In genomic region chr3L:270760-271500, dm6 we compare ENCODE assay signal across 1 fruit fly cellular context.
TF ChIP-seq lines count a peak whose summit lies in the region.

Gene miple2 (plus strand): TSS chr3L:271200.

TF ChIP-seq in whole organism, embryonic, 481 proteins besides CTCF, POLR2A, EP300 and RAD21 (continued from another document):
- no peak for TF ChIP-seq CG10147 (GFP tag; optimal IDR thresholded peaks at IDR 0.05; lab: Kevin White, UChicago)
- peak; percentile 59 for TF ChIP-seq CG10209 (GFP tag; optimal IDR thresholded peaks at IDR 0.05; lab: Kevin White, UChicago)
- no peak; the same call in 1 of the 2 replicates for TF ChIP-seq GATAe (GFP tag; conservative IDR thresholded peaks at IDR 0.05; lab: Robert Waterston, UW)
- TF ChIP-seq CG11504 (tag; optimal IDR thresholded peaks at IDR 0.05; lab: Kevin White, UChicago): peak; percentile 53
- TF ChIP-seq hbn (GFP tag; IDR thresholded peaks at IDR 0.05; lab: Robert Waterston, UW; ENCODE audit: partially characterized antibody): no peak
- TF ChIP-seq Oli (tag; optimal IDR thresholded peaks at IDR 0.05; lab: Kevin White, UChicago): peak; percentile 55
- TF ChIP-seq Trl (optimal IDR thresholded peaks at IDR 0.05; lab: Kevin White, UChicago): no peak
- TF ChIP-seq Trl (GFP tag; optimal IDR thresholded peaks at IDR 0.05; lab: Kevin White, UChicago): peak; percentile 49
- TF ChIP-seq sqz (GFP tag; optimal IDR thresholded peaks at IDR 0.05; lab: Kevin White, UChicago): peak; percentile 14
- peak; percentile 42 for TF ChIP-seq CG18619 (GFP tag; optimal IDR thresholded peaks at IDR 0.05; lab: Kevin White, UChicago)
- peak; percentile 52 for TF ChIP-seq Hand (GFP tag; optimal IDR thresholded peaks at IDR 0.05; lab: Kevin White, UChicago)
- TF ChIP-seq CG8944 (GFP tag; optimal IDR thresholded peaks at IDR 0.05; lab: Kevin White, UChicago): peak; percentile 20
- peak; percentile 32 for TF ChIP-seq cwo (GFP tag; optimal IDR thresholded peaks at IDR 0.05; lab: Kevin White, UChicago)
- peak; percentile 38 for TF ChIP-seq CG12104 (GFP tag; optimal IDR thresholded peaks at IDR 0.05; lab: Kevin White, UChicago)
- no peak for TF ChIP-seq sim (GFP tag; IDR thresholded peaks at IDR 0.05; lab: Robert Waterston, UW)
- TF ChIP-seq HLHmδ (GFP tag; optimal IDR thresholded peaks at IDR 0.05; lab: Kevin White, UChicago): peak; percentile 80
- peak; percentile 36 for TF ChIP-seq Xbp1 (GFP tag; optimal IDR thresholded peaks at IDR 0.05; lab: Kevin White, UChicago)
- peak; percentile 32 for TF ChIP-seq CG3407 (GFP tag; optimal IDR thresholded peaks at IDR 0.05; lab: Kevin White, UChicago)
- no peak for TF ChIP-seq fru (optimal IDR thresholded peaks at IDR 0.05; lab: Kevin White, UChicago)
- TF ChIP-seq ap (GFP tag; IDR thresholded peaks at IDR 0.05; lab: Robert Waterston, UW): no peak
- TF ChIP-seq CG3281 (GFP tag; optimal IDR thresholded peaks at IDR 0.05; lab: Kevin White, UChicago): peak; percentile 68
- TF ChIP-seq Rfx (GFP tag; IDR thresholded peaks at IDR 0.05; lab: Robert Waterston, UW): no peak
TF ChIP-seq in whole organism, embryonic: peak in this region for 228.
